Worm (Caenorhabditis elegans) whole organism, L3 larva: ENCODE results near the gene pals-24.

ENCODE experiments used
- nhr-12 ChIP-seq: fragments of 150-350 bp; optimal IDR thresholded peaks from 2 replicates; lab custom pipeline; 2014; ENCODE audit warnings: missing biosample characterization, missing genetic modification characterization
- pha-4 ChIP-seq: fragments of 150-350 bp; optimal IDR thresholded peaks from 2 replicates; lab custom pipeline; 2014; ENCODE audit warnings: missing biosample characterization, missing genetic modification reagents, missing genetic modification characterization

DNA sequence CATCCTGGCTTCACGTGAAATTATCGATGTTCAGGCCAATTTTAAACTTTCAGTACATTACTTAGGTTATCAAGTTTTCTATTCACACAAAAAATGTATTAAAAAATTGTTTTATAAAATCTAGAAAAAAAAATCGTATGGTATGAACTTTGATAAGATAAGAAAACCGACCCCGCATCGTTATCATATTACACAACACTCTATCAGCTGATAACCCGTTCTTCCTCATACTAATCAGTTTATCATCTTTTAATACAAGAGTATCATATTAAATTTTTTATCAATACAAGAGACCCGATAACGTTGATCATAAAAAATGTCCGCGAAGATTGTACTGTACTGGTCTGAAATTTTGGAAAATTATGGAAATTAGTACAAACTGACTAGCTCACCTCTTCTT lies 33.9 kb downstream of the pals-24 start:
- TF ChIP-seq pha-4 (tag; lab: Kevin White, UChicago), result no peak
- no peak for TF ChIP-seq nhr-12
